Worm (Caenorhabditis elegans): ENCODE results near the gene npr-24.

DNA sequence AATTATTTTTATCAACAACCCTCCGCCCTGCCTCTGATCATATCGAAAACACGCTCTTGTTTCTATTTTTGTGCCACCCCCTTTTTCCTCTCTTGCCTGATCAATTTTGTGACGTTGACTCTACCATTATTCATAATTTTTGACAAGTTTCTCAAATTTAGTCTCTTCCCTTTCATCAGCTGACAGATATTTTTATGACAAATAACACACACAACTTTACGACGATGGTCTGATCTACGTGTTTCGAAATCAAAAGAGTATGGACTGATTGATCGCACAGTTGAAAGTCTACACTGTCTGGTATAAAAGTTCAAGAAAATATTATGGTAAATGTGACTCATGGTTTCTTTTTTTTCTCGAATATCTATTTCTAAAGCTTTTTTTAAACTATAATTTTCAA lies 31.2 kb upstream of the npr-24 start:
- TF ChIP-seq nfya-1 (tag; optimal IDR thresholded peaks at IDR 0.05; ENCODE audit: insufficient read depth) (no peak), nhr-11 (tag; optimal IDR thresholded peaks at IDR 0.05) (no peak), unc-62 (GFP tag; optimal IDR thresholded peaks at IDR 0.05) (no peak), ZK546.5 (tag; optimal IDR thresholded peaks at IDR 0.05) (no peak), nhr-28 (tag; optimal IDR thresholded peaks at IDR 0.05) (no peak), pha-4 (tag; optimal IDR thresholded peaks at IDR 0.05) (no peak), lin-39 (tag; optimal IDR thresholded peaks at IDR 0.05) (no peak), lsy-12 (tag; optimal IDR thresholded peaks at IDR 0.05) (no peak), nhr-237 (tag; optimal IDR thresholded peaks at IDR 0.05) (no peak), snpc-4 (tag; optimal IDR thresholded peaks at IDR 0.05) (no peak)

Measured in whole organism, L3 larva.